Worm (Caenorhabditis elegans) whole organism, L1 larva: Measurements from ENCODE around the gene R05G9R.1.

ENCODE experiments used
- C34B4.2 ChIP-seq: sonication (generic microtip); optimal IDR thresholded peaks from 2 replicates; lab custom pipeline; 2017; ENCODE audit warnings: mild to moderate bottlenecking, missing genetic modification characterization, missing compliant biosample characterization
- F16B12.6 ChIP-seq: fragments of 150-350 bp; optimal IDR thresholded peaks from 2 replicates; lab custom pipeline; 2014; ENCODE audit warnings: missing biosample characterization, missing genetic modification characterization
- alr-1 ChIP-seq: fragments of 200-800 bp; sonication (Bioruptor generic); optimal IDR thresholded peaks from 2 replicates; lab custom pipeline; 2018; ENCODE audit warnings: borderline replicate concordance, mild to moderate bottlenecking, missing genetic modification characterization, missing compliant biosample characterization
- ceh-90 ChIP-seq: sonication (generic microtip); optimal IDR thresholded peaks from 2 replicates; lab custom pipeline; 2016; ENCODE audit warnings: missing genetic modification characterization, missing compliant biosample characterization
- efl-3 ChIP-seq: fragments of 200-800 bp; sonication (Bioruptor generic); optimal IDR thresholded peaks from 2 replicates; lab custom pipeline; 2018; ENCODE audit warnings: mild to moderate bottlenecking, missing genetic modification characterization, missing compliant biosample characterization
- egl-13 ChIP-seq: sonication (generic microtip); optimal IDR thresholded peaks from 2 replicates; lab custom pipeline; 2016; ENCODE audit warnings: missing genotype, missing genetic modification reagents, missing genetic modification characterization, missing compliant biosample characterization
- egl-27 ChIP-seq, 2 experiments: fragments of 150-350 bp in 1 of 2; sonication (generic microtip); optimal IDR thresholded peaks; 3 replicates each; lab custom pipeline; 2017 to 2018; ENCODE audit warnings: missing biosample characterization in 2 of 2, missing genetic modification characterization in 2 of 2, missing genetic modification reagents in 2 of 2
- elt-2 ChIP-seq: sonication (generic microtip); optimal IDR thresholded peaks from 2 replicates; lab custom pipeline; 2016; ENCODE audit warnings: missing genetic modification characterization, mild to moderate bottlenecking, inconsistent platforms, missing compliant biosample characterization, missing genetic modification reagents
- elt-3 ChIP-seq, 6 experiments: fragments of 150-350 bp in 1 of 6; sonication (generic microtip); optimal IDR thresholded peaks; 2 replicates each; lab custom pipeline; 2017 to 2018; ENCODE audit warnings: missing biosample characterization in 6 of 6, missing genetic modification characterization in 6 of 6, inconsistent platforms in 1 of 6
- ets-5 ChIP-seq: fragments of 200-800 bp; sonication (Bioruptor generic); IDR thresholded peaks from 2 replicates; pipeline ENCODE4 v1.3.6; 2022; ENCODE audit warnings: missing genetic modification characterization, missing compliant biosample characterization
- fkh-10 ChIP-seq: sonication (generic microtip); optimal IDR thresholded peaks from 2 replicates; lab custom pipeline; 2017; ENCODE audit warnings: missing biosample characterization, missing genetic modification reagents, missing genetic modification characterization
- fkh-4 ChIP-seq: sonication (generic microtip); optimal IDR thresholded peaks from 2 replicates; lab custom pipeline; 2016; ENCODE audit warnings: missing compliant biosample characterization, missing genetic modification characterization, borderline replicate concordance
- grh-1 ChIP-seq: fragments of 200-800 bp; sonication (Bioruptor generic); IDR thresholded peaks from 2 replicates; pipeline ENCODE4 v1.3.6; 2022; ENCODE audit warnings: missing genetic modification reagents, missing genetic modification characterization, missing compliant biosample characterization
- hlh-17 ChIP-seq: fragments of 200-800 bp; sonication (Bioruptor generic); optimal IDR thresholded peaks from 2 replicates; lab custom pipeline; 2018; ENCODE audit warnings: missing genetic modification characterization, mild to moderate bottlenecking, missing compliant biosample characterization, moderate library complexity, borderline replicate concordance
- irx-1 ChIP-seq: sonication (generic microtip); optimal IDR thresholded peaks from 2 replicates; lab custom pipeline; 2016; ENCODE audit warnings: missing genetic modification characterization, missing compliant biosample characterization
- isw-1 ChIP-seq: fragments of 200-800 bp; sonication (Bioruptor generic); IDR thresholded peaks from 2 replicates; pipeline ENCODE4 v1.3.6; 2022; ENCODE audit warnings: missing genetic modification characterization, missing compliant biosample characterization
- lin-14 ChIP-seq: fragments of 200-800 bp; sonication (Bioruptor generic); optimal IDR thresholded peaks from 2 replicates; lab custom pipeline; 2018; ENCODE audit warnings: mild to moderate bottlenecking, missing genetic modification characterization, moderate library complexity, missing compliant biosample characterization
- lin-39 ChIP-seq: fragments of 150-350 bp; optimal IDR thresholded peaks from 2 replicates; lab custom pipeline; 2014; ENCODE audit warnings: missing biosample characterization, missing genetic modification reagents, missing genetic modification characterization
- mep-1 ChIP-seq: fragments of 150-350 bp; optimal IDR thresholded peaks from 2 replicates; lab custom pipeline; 2014; ENCODE audit warnings: missing biosample characterization, missing genetic modification characterization
- nhr-12 ChIP-seq: sonication (generic microtip); optimal IDR thresholded peaks from 2 replicates; lab custom pipeline; 2017; ENCODE audit warnings: missing biosample characterization, missing genetic modification characterization
- nhr-237 ChIP-seq: fragments of 150-350 bp; optimal IDR thresholded peaks from 2 replicates; lab custom pipeline; 2014; ENCODE audit warnings: missing biosample characterization, missing genetic modification characterization
- nhr-76 ChIP-seq: sonication (generic microtip); optimal IDR thresholded peaks from 2 replicates; lab custom pipeline; 2017; ENCODE audit warnings: missing biosample characterization, missing genetic modification characterization
- pax-3 ChIP-seq: fragments of 200-800 bp; sonication (Bioruptor generic); optimal IDR thresholded peaks from 2 replicates; lab custom pipeline; 2018; ENCODE audit warnings: mild to moderate bottlenecking, missing genetic modification characterization, moderate library complexity, missing compliant biosample characterization
- rnt-1 ChIP-seq: sonication (generic microtip); optimal IDR thresholded peaks from 2 replicates; lab custom pipeline; 2016; ENCODE audit warnings: mild to moderate bottlenecking, missing genetic modification characterization, moderate library complexity, missing compliant biosample characterization
- snu-23 ChIP-seq: sonication (generic microtip); optimal IDR thresholded peaks from 2 replicates; lab custom pipeline; 2016; ENCODE audit warnings: missing genetic modification characterization, missing compliant biosample characterization
- sox-4 ChIP-seq: sonication (generic microtip); optimal IDR thresholded peaks from 2 replicates; lab custom pipeline; 2016; ENCODE audit warnings: missing genetic modification characterization, missing compliant biosample characterization
- tbx-2 ChIP-seq: sonication (generic microtip); optimal IDR thresholded peaks from 2 replicates; lab custom pipeline; 2016; ENCODE audit warnings: missing genetic modification characterization, missing compliant biosample characterization
- tlp-1 ChIP-seq: fragments of 150-350 bp; optimal IDR thresholded peaks from 2 replicates; lab custom pipeline; 2014; ENCODE audit warnings: missing biosample characterization, missing genetic modification characterization
- unc-130 ChIP-seq: fragments of 150-350 bp; optimal IDR thresholded peaks from 2 replicates; lab custom pipeline; 2017; ENCODE audit warnings: missing biosample characterization, missing genetic modification characterization, inconsistent platforms
- unc-30 ChIP-seq: sonication (generic microtip); optimal IDR thresholded peaks from 2 replicates; lab custom pipeline; 2017; ENCODE audit warnings: missing biosample characterization, missing genetic modification characterization
- unc-86 ChIP-seq: sonication (generic microtip); optimal IDR thresholded peaks from 2 replicates; lab custom pipeline; 2016; ENCODE audit warnings: missing genetic modification characterization, missing compliant biosample characterization
- zag-1 ChIP-seq: fragments of 150-350 bp; optimal IDR thresholded peaks from 2 replicates; lab custom pipeline; 2014; ENCODE audit warnings: missing biosample characterization, missing genetic modification characterization
- zip-4 ChIP-seq: fragments of 200-800 bp; sonication (Bioruptor generic); optimal IDR thresholded peaks from 2 replicates; lab custom pipeline; 2018; ENCODE audit warnings: mild to moderate bottlenecking, missing genetic modification characterization, moderate library complexity, missing compliant biosample characterization
- ztf-4 ChIP-seq: fragments of 150-350 bp; optimal IDR thresholded peaks from 2 replicates; lab custom pipeline; 2014; ENCODE audit warnings: missing biosample characterization, missing genetic modification characterization

R05G9R.1 gene

ce11 chrII:6500161-6500560 is 13.7 kb downstream of the R05G9R.1 start, which contains the start of gene R05G9.5:
R05G9.5 (minus strand) TSS chrII:6500261.
- TF ChIP-seq tbx-2 (tag; lab: Kevin White, UChicago) (no peak), lin-14 (GFP tag; lab: Kevin White, UChicago) (peak; percentile 12), alr-1 (no peak)

DNA sequence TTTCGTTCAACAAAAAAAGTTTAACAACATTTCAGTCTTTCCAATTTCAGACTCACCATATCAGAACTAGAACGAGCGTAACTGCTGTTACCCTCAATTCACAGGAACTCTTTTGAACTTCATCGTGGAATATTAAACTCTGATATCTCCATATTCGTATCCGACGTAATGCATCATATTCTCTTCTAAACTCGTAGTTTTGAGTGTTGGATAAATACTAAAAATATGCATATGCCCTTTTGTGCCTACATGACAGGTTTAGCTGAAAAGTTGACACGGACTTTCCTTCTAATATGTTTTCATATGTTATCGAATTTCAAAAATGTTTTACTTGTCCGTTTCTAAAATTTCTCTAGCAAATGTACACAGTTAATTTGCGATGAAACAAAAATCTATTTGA is 14.7 kb downstream of the R05G9R.1 start, which contains the start of gene twk-49:
TSS of gene twk-49 (minus strand) at position 101 of the 400 bp plus-strand sequence.
- TF ChIP-seq rnt-1 (tag; lab: Kevin White, UChicago) (no peak), tlp-1 (tag; lab: Kevin White, UChicago) (no peak), unc-130 (tag; lab: Kevin White, UChicago) (no peak), ets-5 (GFP tag; lab: Robert Waterston, UW) (no peak), zag-1 (tag; lab: Kevin White, UChicago) (no peak), elt-2 (tag; lab: Kevin White, UChicago) (no peak), nhr-12 (tag; lab: Kevin White, UChicago) (no peak), lin-14 (GFP tag; lab: Kevin White, UChicago) (no peak), efl-3 (GFP tag; lab: Kevin White, UChicago) (no peak), tbx-2 (tag; lab: Kevin White, UChicago) (no peak), lin-39 (no peak), snu-23 (no peak), grh-1 (no peak)
- TF ChIP-seq, all 84 proteins: peak for 0

ce11 chrII:6498609-6499008 is 15.2 kb downstream of the R05G9R.1 start:
- no peak for TF ChIP-seq rnt-1 (tag; lab: Kevin White, UChicago)
- peak; percentile 59 for TF ChIP-seq lin-14 (GFP tag; lab: Kevin White, UChicago)
- peak; percentile 44 for TF ChIP-seq fkh-10 (GFP tag; lab: Kevin White, UChicago)
- no peak for TF ChIP-seq snu-23
- TF ChIP-seq, all 84 proteins: peak for 2

ce11 chrII:6497137-6497536 is 16.7 kb downstream of the R05G9R.1 start:
- TF ChIP-seq C34B4.2 (tag; lab: Kevin White, UChicago) = no peak
- TF ChIP-seq zag-1 (tag; lab: Kevin White, UChicago) = no peak
- TF ChIP-seq hlh-17 (GFP tag; lab: Kevin White, UChicago) = no peak
- peak; percentile 58 for TF ChIP-seq lin-14 (GFP tag; lab: Kevin White, UChicago)
- TF ChIP-seq egl-13 (tag; lab: Kevin White, UChicago) = no peak
- TF ChIP-seq ets-5 (GFP tag; lab: Robert Waterston, UW) = no peak
- no peak for TF ChIP-seq unc-30 (tag; lab: Kevin White, UChicago)
- no peak for TF ChIP-seq sox-4

- TF ChIP-seq egl-27 (tag; optimal IDR thresholded peaks at IDR 0.05; lab: Kevin White, UChicago) = no peak
- no peak for TF ChIP-seq snu-23
- no peak for TF ChIP-seq elt-3 (tag; optimal IDR thresholded peaks at IDR 0.05; lab: Kevin White, UChicago)
- no peak for TF ChIP-seq unc-86
- no peak for TF ChIP-seq zip-4
- no peak for TF ChIP-seq fkh-4 (tag; lab: Kevin White, UChicago)
- TF ChIP-seq nhr-237 = no peak
- TF ChIP-seq ztf-4 (tag; lab: Kevin White, UChicago) = no peak
- TF ChIP-seq mep-1 (tag; lab: Kevin White, UChicago) = no peak
- TF ChIP-seq ceh-90 = no peak
- no peak for TF ChIP-seq C34B4.2 (tag; lab: Kevin White, UChicago)
- no peak for TF ChIP-seq tbx-2 (tag; lab: Kevin White, UChicago)
- TF ChIP-seq nhr-76 (tag; lab: Kevin White, UChicago) = no peak
- TF ChIP-seq fkh-10 (GFP tag; lab: Kevin White, UChicago) = no peak
- no peak for TF ChIP-seq tlp-1 (tag; lab: Kevin White, UChicago)
- no peak for TF ChIP-seq pax-3
- TF ChIP-seq rnt-1 (tag; lab: Kevin White, UChicago) = no peak
- TF ChIP-seq isw-1 (GFP tag; lab: Robert Waterston, UW) = no peak
- TF ChIP-seq F16B12.6 = no peak
- TF ChIP-seq irx-1 (tag; lab: Kevin White, UChicago) = no peak
Observed at ce11 chrII:6496496-6496895, 17.3 kb downstream of the R05G9R.1 start.
